Fruit fly (Drosophila melanogaster): ENCODE results near the gene CG33270.

Gene CG33270

dm6 chr3L:11587720-11588580 is 9.5 kb upstream of the CG33270 start, which contains the start of gene rt:
rt (minus strand) TSS chr3L:11587770.
- peak; percentile 32 for TF ChIP-seq NfI (GFP tag; optimal IDR thresholded peaks at IDR 0.05)
- no peak for TF ChIP-seq CG9876 (GFP tag; optimal IDR thresholded peaks at IDR 0.05)
- TF ChIP-seq sim (GFP tag; IDR thresholded peaks at IDR 0.05), result no peak; the same call in 1 of the 2 replicates
- no peak for TF ChIP-seq Vsx1 (GFP tag; optimal IDR thresholded peaks at IDR 0.05)
- TF ChIP-seq NFAT (GFP tag; IDR thresholded peaks at IDR 0.05), result no peak
- TF ChIP-seq org-1 (GFP tag; optimal IDR thresholded peaks at IDR 0.05), result peak; percentile 46
- TF ChIP-seq Sry-δ (GFP tag; optimal IDR thresholded peaks at IDR 0.05), result no peak
- TF ChIP-seq seq (GFP tag; IDR thresholded peaks at IDR 0.05), result no peak
- no peak for TF ChIP-seq cad (GFP tag; optimal IDR thresholded peaks at IDR 0.05)
- TF ChIP-seq Ravus (GFP tag; IDR thresholded peaks at IDR 0.05), result no peak
- TF ChIP-seq bowl (GFP tag; IDR thresholded peaks at IDR 0.05), result no peak
- peak; percentile 68 for TF ChIP-seq CG2678 (tag; optimal IDR thresholded peaks at IDR 0.05)
- no peak for TF ChIP-seq GATAe (GFP tag; conservative IDR thresholded peaks at IDR 0.05)
- TF ChIP-seq ac (GFP tag; optimal IDR thresholded peaks at IDR 0.05), result no peak
- peak; percentile 52 for TF ChIP-seq Xbp1 (GFP tag; optimal IDR thresholded peaks at IDR 0.05)
- peak; percentile 0 for TF ChIP-seq CG2116 (GFP tag; optimal IDR thresholded peaks at IDR 0.05)
- no peak for TF ChIP-seq CG3838 (GFP tag; optimal IDR thresholded peaks at IDR 0.05)
- TF ChIP-seq CG10209 (GFP tag; optimal IDR thresholded peaks at IDR 0.05), result peak; percentile 18
- peak; percentile 88 for TF ChIP-seq row (GFP tag; IDR thresholded peaks at IDR 0.05)
- TF ChIP-seq nau (GFP tag; optimal IDR thresholded peaks at IDR 0.05), result peak; percentile 33
- no peak for TF ChIP-seq Ets97D (GFP tag; optimal IDR thresholded peaks at IDR 0.05)
- peak; percentile 22 for TF ChIP-seq CG6254 (GFP tag; optimal IDR thresholded peaks at IDR 0.05)
- peak; percentile 16 to 56 for TF ChIP-seq chif (GFP tag; optimal IDR thresholded peaks at IDR 0.05)
- TF ChIP-seq Stat92E (GFP tag; optimal IDR thresholded peaks at IDR 0.05), result no peak
- TF ChIP-seq Chrac-16 (GFP tag; optimal IDR thresholded peaks at IDR 0.05), result peak; percentile 41
- no peak for TF ChIP-seq corto (GFP tag; optimal IDR thresholded peaks at IDR 0.05)
- TF ChIP-seq Taf1 (GFP tag; IDR thresholded peaks at IDR 0.05), result no peak
- 0 out of 2 replicates have a peak, but pooled peaks have one; percentile 7 for TF ChIP-seq CG14014 (GFP tag; IDR thresholded peaks at IDR 0.05)
- TF ChIP-seq CkIIα-i1 (GFP tag; IDR thresholded peaks at IDR 0.05), result no peak
- no peak for TF ChIP-seq CG7786 (GFP tag; optimal IDR thresholded peaks at IDR 0.05)
- no peak for TF ChIP-seq abd-A (tag; optimal IDR thresholded peaks at IDR 0.05)
- 0 out of 2 replicates have a peak, but pooled peaks have one; percentile 51 for TF ChIP-seq E2f1 (GFP tag; IDR thresholded peaks at IDR 0.05)
- peak; percentile 9 for TF ChIP-seq psq (GFP tag; optimal IDR thresholded peaks at IDR 0.05)
- peak; percentile 62 for TF ChIP-seq croc (GFP tag; conservative IDR thresholded peaks at IDR 0.05)
- 0 out of 2 replicates have a peak, but pooled peaks have one; percentile 20 for TF ChIP-seq Adf1 (GFP tag; IDR thresholded peaks at IDR 0.05)
- TF ChIP-seq Abd-B (GFP tag; optimal IDR thresholded peaks at IDR 0.05), result no peak
- no peak for TF ChIP-seq CG2120 (GFP tag; optimal IDR thresholded peaks at IDR 0.05)
- TF ChIP-seq Mad (GFP tag; optimal IDR thresholded peaks at IDR 0.05), result peak; percentile 27
- peak; percentile 36 for TF ChIP-seq CG18764 (GFP tag; optimal IDR thresholded peaks at IDR 0.05)
- TF ChIP-seq Deaf1 (tag; optimal IDR thresholded peaks at IDR 0.05), result peak; percentile 6
- no peak for TF ChIP-seq gsb (GFP tag; IDR thresholded peaks at IDR 0.05)
- no peak for TF ChIP-seq Bgb (GFP tag; IDR thresholded peaks at IDR 0.05; ENCODE audit: partially characterized antibody)
- TF ChIP-seq Opbp (GFP tag; IDR thresholded peaks at IDR 0.05; ENCODE audit: partially characterized antibody), result no peak
- TF ChIP-seq CG34224 (GFP tag; IDR thresholded peaks at IDR 0.05; ENCODE audit: partially characterized antibody), result no peak
- no peak for TF ChIP-seq zen2 (GFP tag; IDR thresholded peaks at IDR 0.05; ENCODE audit: partially characterized antibody)
- TF ChIP-seq BEAF-32 (GFP tag; optimal IDR thresholded peaks at IDR 0.05), result no peak
- no peak for TF ChIP-seq CG6175 (GFP tag; IDR thresholded peaks at IDR 0.05)
- peak; percentile 20 for TF ChIP-seq scrt (GFP tag; optimal IDR thresholded peaks at IDR 0.05)
- TF ChIP-seq Gsc (GFP tag; IDR thresholded peaks at IDR 0.05), result no peak; the same call in 1 of the 2 replicates

Measured in whole organism, embryonic.